Fruit fly (Drosophila melanogaster) whole organism, embryonic: Measurements from ENCODE around the gene Prtl99C.

Experiments
- Asciz ChIP-seq: fragments of 200-800 bp; sonication (Bioruptor generic); optimal IDR thresholded peaks from 2 replicates; lab custom pipeline; 2017; ENCODE audit warnings: missing biosample characterization, mild to moderate bottlenecking, missing genetic modification characterization, missing genetic modification reagents
- Bdp1 ChIP-seq: fragments of 200-800 bp; sonication (Bioruptor generic); optimal IDR thresholded peaks from 3 replicates; lab custom pipeline; 2016; ENCODE audit warnings: missing biosample characterization, missing genetic modification characterization
- CG10366 ChIP-seq: fragments of 200-800 bp; sonication (Bioruptor generic); IDR thresholded peaks from 2 replicates; pipeline ENCODE4 v1.3.6; 2022; ENCODE audit warnings: missing biosample characterization, missing genetic modification characterization
- CG11085 ChIP-seq: fragments of 200-800 bp; sonication (Bioruptor generic); IDR thresholded peaks from 2 replicates; pipeline ENCODE4 v1.3.6; 2022; ENCODE audit warnings: missing biosample characterization, missing genetic modification characterization
- CG11093 ChIP-seq: fragments of 200-800 bp; sonication (Bioruptor generic); IDR thresholded peaks from 3 replicates; pipeline ENCODE4 v1.3.6; 2022; ENCODE audit warnings: missing biosample characterization, missing genetic modification characterization
- CG11247 ChIP-seq: fragments of 200-800 bp; sonication (Bioruptor generic); IDR thresholded peaks from 2 replicates; pipeline ENCODE4 v1.3.6; 2022; ENCODE audit warnings: missing biosample characterization, missing genetic modification characterization
- CG11398 ChIP-seq: fragments of 200-800 bp; sonication (Bioruptor generic); optimal IDR thresholded peaks from 2 replicates; lab custom pipeline; 2016; ENCODE audit warnings: missing biosample characterization, missing genetic modification characterization
- CG12104 ChIP-seq: fragments of 200-800 bp; sonication (Bioruptor generic); optimal IDR thresholded peaks from 3 replicates; lab custom pipeline; 2016; ENCODE audit warnings: missing biosample characterization, missing genetic modification characterization
- CG13287 ChIP-seq: fragments of 200-800 bp; sonication (Bioruptor generic); IDR thresholded peaks from 2 replicates; pipeline ENCODE4 v1.3.6; 2022; ENCODE audit warnings: missing biosample characterization, missing genetic modification characterization; ENCODE audit not compliant: partially characterized antibody
- CG16815 ChIP-seq: fragments of 200-800 bp; sonication (Bioruptor generic); optimal IDR thresholded peaks from 3 replicates; lab custom pipeline; 2017; ENCODE audit warnings: missing biosample characterization, mild to moderate bottlenecking, missing genetic modification characterization
- CG2889 ChIP-seq: fragments of 200-800 bp; sonication (Bioruptor generic); IDR thresholded peaks from 3 replicates; pipeline ENCODE4 v1.3.6; 2022; ENCODE audit warnings: missing biosample characterization, missing genetic modification characterization
- CG30020 ChIP-seq: fragments of 200-800 bp; optimal IDR thresholded peaks from 2 replicates; lab custom pipeline; 2019; ENCODE audit warnings: missing biosample characterization, mild to moderate bottlenecking, missing genetic modification characterization, moderate library complexity
- CG31365 ChIP-seq: fragments of 200-800 bp; sonication (Bioruptor generic); optimal IDR thresholded peaks from 2 replicates; lab custom pipeline; 2018; ENCODE audit warnings: missing biosample characterization, mild to moderate bottlenecking, missing genetic modification characterization
- CG3847 ChIP-seq: fragments of 200-800 bp; sonication (Bioruptor generic); IDR thresholded peaks from 2 replicates; pipeline ENCODE4 v1.3.6; 2022; ENCODE audit warnings: missing biosample characterization, missing genetic modification characterization
- CG4424 ChIP-seq: fragments of 200-800 bp; sonication (Bioruptor generic); optimal IDR thresholded peaks from 3 replicates; lab custom pipeline; 2016; ENCODE audit warnings: missing biosample characterization, missing genetic modification characterization
- CG4854 ChIP-seq: fragments of 200-800 bp; sonication (Bioruptor generic); optimal IDR thresholded peaks from 2 replicates; lab custom pipeline; 2016; ENCODE audit warnings: missing biosample characterization, missing genetic modification characterization, inconsistent platforms
- CG6272 ChIP-seq: fragments of 200-800 bp; sonication (Bioruptor generic); IDR thresholded peaks from 2 replicates; pipeline ENCODE4 v1.3.6; 2022; ENCODE audit warnings: missing biosample characterization, missing genetic modification characterization
- CG8388 ChIP-seq: fragments of 200-800 bp; sonication (Bioruptor generic); optimal IDR thresholded peaks from 2 replicates; lab custom pipeline; 2019; ENCODE audit warnings: missing biosample characterization, mild to moderate bottlenecking, missing genetic modification characterization, moderate library complexity
- CG8924 ChIP-seq: fragments of 200-800 bp; optimal IDR thresholded peaks from 3 replicates; lab custom pipeline; 2019; ENCODE audit warnings: missing biosample characterization, mild to moderate bottlenecking, missing genetic modification characterization, moderate library complexity
- CG9609 ChIP-seq: fragments of 200-800 bp; sonication (Bioruptor generic); optimal IDR thresholded peaks from 3 replicates; lab custom pipeline; 2016; ENCODE audit warnings: missing biosample characterization, missing genetic modification characterization
- Chrac-16 ChIP-seq: fragments of 200-800 bp; sonication (Bioruptor generic); optimal IDR thresholded peaks from 3 replicates; lab custom pipeline; 2016; ENCODE audit warnings: missing biosample characterization, missing genetic modification characterization
- Hand ChIP-seq: fragments of 200-800 bp; sonication (Bioruptor generic); optimal IDR thresholded peaks from 2 replicates; lab custom pipeline; 2017; ENCODE audit warnings: mild to moderate bottlenecking, missing biosample characterization, missing genetic modification reagents, missing genetic modification characterization
- Hr39 ChIP-seq: fragments of >200 bp; optimal IDR thresholded peaks from 2 replicates; lab custom pipeline; 2017
- MBD-R2 ChIP-seq: fragments of 200-800 bp; sonication (Bioruptor generic); IDR thresholded peaks from 2 replicates; pipeline ENCODE4 v1.3.6; 2022; ENCODE audit warnings: missing biosample characterization, missing genetic modification characterization
- Max ChIP-seq: fragments of 200-800 bp; sonication (Bioruptor generic); optimal IDR thresholded peaks from 2 replicates; lab custom pipeline; 2016; ENCODE audit warnings: missing biosample characterization, mild to moderate bottlenecking, missing genetic modification characterization
- Mrtf ChIP-seq: fragments of 200-800 bp; sonication (Bioruptor generic); IDR thresholded peaks from 3 replicates; pipeline ENCODE4 v1.3.6; 2022; ENCODE audit warnings: missing biosample characterization, missing genetic modification characterization
- Neu2 ChIP-seq: fragments of 200-800 bp; sonication (Bioruptor generic); optimal IDR thresholded peaks from 3 replicates; lab custom pipeline; 2016; ENCODE audit warnings: missing biosample characterization, missing genetic modification characterization, borderline replicate concordance
- Stat92E ChIP-seq, 3 experiments: fragments of >200 bp in 2 of 3; fragments of 200-800 bp in 1 of 3; sonication (Bioruptor generic) in 1 of 3; optimal IDR thresholded peaks; 2 replicates each; lab custom pipeline; 2017 to 2019; ENCODE audit warnings: missing biosample characterization in 3 of 3, missing genetic modification characterization in 3 of 3, mild to moderate bottlenecking in 1 of 3, moderate library complexity in 1 of 3
- Xrp1 ChIP-seq: fragments of 200-800 bp; sonication (Bioruptor generic); IDR thresholded peaks from 2 replicates; pipeline ENCODE4 v1.3.6; 2022; ENCODE audit warnings: missing biosample characterization, missing genetic modification characterization
- bab2 ChIP-seq: fragments of 200-800 bp; sonication (Bioruptor generic); optimal IDR thresholded peaks from 2 replicates; lab custom pipeline; 2016; ENCODE audit warnings: missing biosample characterization, missing genetic modification characterization
- crol ChIP-seq: fragments of 200-800 bp; sonication (Bioruptor generic); IDR thresholded peaks from 2 replicates; pipeline ENCODE4 v1.3.6; 2022; ENCODE audit warnings: missing biosample characterization, missing genetic modification characterization
- crp ChIP-seq, 2 experiments: fragments of 200-800 bp; sonication (Bioruptor generic); optimal IDR thresholded peaks; 2 replicates in 1 of 2; 3 replicates in 1 of 2; lab custom pipeline; 2017; ENCODE audit warnings: missing biosample characterization in 2 of 2, missing genetic modification characterization in 2 of 2, mild to moderate bottlenecking in 1 of 2, moderate library complexity in 1 of 2
- dysf ChIP-seq: fragments of 200-800 bp; sonication (Bioruptor generic); IDR thresholded peaks from 3 replicates; pipeline ENCODE4 v1.3.6; 2022; ENCODE audit warnings: missing biosample characterization, missing genetic modification characterization
- fru ChIP-seq: fragments of >200 bp; optimal IDR thresholded peaks from 2 replicates; lab custom pipeline; 2017
- gem ChIP-seq: fragments of 200-800 bp; sonication (Bioruptor generic); optimal IDR thresholded peaks from 2 replicates; lab custom pipeline; 2019; ENCODE audit warnings: missing biosample characterization, mild to moderate bottlenecking, missing genetic modification characterization, moderate library complexity
- gfzf ChIP-seq: fragments of 200-800 bp; sonication (Bioruptor generic); optimal IDR thresholded peaks from 2 replicates; lab custom pipeline; 2016; ENCODE audit warnings: missing biosample characterization, mild to moderate bottlenecking, missing genetic modification characterization, moderate library complexity
- ham ChIP-seq: fragments of 200-800 bp; sonication (Bioruptor generic); IDR thresholded peaks from 2 replicates; pipeline ENCODE4 v1.3.6; 2022; ENCODE audit warnings: missing biosample characterization, missing genetic modification characterization
- klu ChIP-seq: fragments of 200-800 bp; sonication (Bioruptor generic); IDR thresholded peaks from 2 replicates; pipeline ENCODE4 v1.3.6; 2022; ENCODE audit warnings: missing biosample characterization, missing genetic modification characterization
- nerfin-1 ChIP-seq: fragments of 200-800 bp; sonication (Bioruptor generic); optimal IDR thresholded peaks from 3 replicates; lab custom pipeline; 2019; ENCODE audit warnings: missing biosample characterization, mild to moderate bottlenecking, missing genetic modification characterization, moderate library complexity
- odd ChIP-seq: fragments of 200-800 bp; sonication (Bioruptor generic); optimal IDR thresholded peaks from 2 replicates; lab custom pipeline; 2017; ENCODE audit warnings: missing biosample characterization, mild to moderate bottlenecking, missing genetic modification characterization
- pb ChIP-seq: fragments of 200-800 bp; sonication (Bioruptor generic); optimal IDR thresholded peaks from 3 replicates; lab custom pipeline; 2016; ENCODE audit warnings: missing biosample characterization, missing genetic modification characterization
- pita ChIP-seq: fragments of 200-800 bp; sonication (Bioruptor generic); optimal IDR thresholded peaks from 2 replicates; lab custom pipeline; 2017; ENCODE audit warnings: missing biosample characterization, mild to moderate bottlenecking, missing genetic modification characterization
- ranshi ChIP-seq: fragments of 200-800 bp; sonication (Bioruptor generic); IDR thresholded peaks from 2 replicates; pipeline ENCODE4 v1.3.6; 2022; ENCODE audit warnings: missing biosample characterization, missing genetic modification characterization
- run ChIP-seq: fragments of 200-800 bp; sonication (Bioruptor generic); optimal IDR thresholded peaks from 3 replicates; lab custom pipeline; 2018; ENCODE audit warnings: missing biosample characterization, mild to moderate bottlenecking, missing genetic modification characterization
- sens-2 ChIP-seq: fragments of 200-800 bp; sonication (Bioruptor generic); IDR thresholded peaks from 2 replicates; pipeline ENCODE4 v1.3.6; 2022; ENCODE audit warnings: missing biosample characterization, missing genetic modification characterization
- sim ChIP-seq: fragments of 200-800 bp; sonication (Bioruptor generic); IDR thresholded peaks from 2 replicates; pipeline ENCODE4 v1.3.6; 2022; ENCODE audit warnings: missing biosample characterization, missing genetic modification characterization
- slbo ChIP-seq: fragments of 200-800 bp; sonication (Bioruptor generic); IDR thresholded peaks from 2 replicates; pipeline ENCODE4 v1.3.6; 2022; ENCODE audit warnings: missing biosample characterization, missing genetic modification characterization
- slou ChIP-seq: fragments of 200-800 bp; sonication (Bioruptor generic); optimal IDR thresholded peaks from 3 replicates; lab custom pipeline; 2016; ENCODE audit warnings: missing biosample characterization, missing genetic modification characterization
- sug ChIP-seq: fragments of 200-800 bp; optimal IDR thresholded peaks from 2 replicates; lab custom pipeline; 2019; ENCODE audit warnings: missing biosample characterization, mild to moderate bottlenecking, missing genetic modification characterization, moderate library complexity
- usp ChIP-seq: fragments of >200 bp; optimal IDR thresholded peaks from 2 replicates; lab custom pipeline; 2017; ENCODE audit warnings: missing biosample characterization, missing genetic modification characterization
- zfh1 ChIP-seq: fragments of 200-800 bp; sonication (Bioruptor generic); IDR thresholded peaks from 3 replicates; pipeline ENCODE4 v1.3.6; 2022; ENCODE audit warnings: missing biosample characterization, missing genetic modification characterization

Prtl99C gene

DNA sequence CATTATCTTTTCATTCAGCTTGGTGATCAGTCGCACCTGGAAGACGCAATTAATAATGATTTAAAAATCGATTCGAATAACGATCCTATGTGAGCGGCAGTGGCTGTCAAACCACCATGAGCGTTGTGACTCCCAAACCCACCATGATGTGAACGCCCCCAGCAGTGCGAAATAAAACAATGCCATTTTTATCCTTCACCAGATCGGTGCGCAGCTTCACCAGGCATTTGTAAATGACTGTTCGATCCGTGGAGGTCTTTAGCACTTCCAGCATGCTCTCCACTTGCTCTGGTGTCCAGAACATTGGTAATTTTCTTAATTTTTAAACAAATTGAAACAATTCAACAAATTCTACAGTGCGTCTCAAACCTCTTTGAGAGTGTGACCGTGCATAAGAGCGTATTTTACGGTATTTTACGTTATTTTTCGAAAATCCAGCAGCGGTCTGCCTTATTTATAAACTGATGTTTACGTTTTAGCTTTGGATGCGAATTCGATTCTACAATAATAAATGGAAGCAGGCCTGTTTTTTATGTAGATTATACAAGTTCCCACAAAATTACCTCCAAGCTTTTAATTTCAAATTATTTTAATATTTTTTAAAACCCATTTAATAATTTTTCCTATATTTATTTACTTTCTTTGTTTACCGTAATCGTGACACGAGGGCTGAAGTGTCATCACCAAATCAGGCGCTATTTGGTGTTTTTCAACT, 36.6 kb upstream of the Prtl99C start, which contains the start of the genes Rnb and Drice (continued):
- TF ChIP-seq CG16815 (GFP tag; lab: Kevin White, UChicago) = no peak
- TF ChIP-seq CG11085 = no peak
- no peak for TF ChIP-seq CG4854 (GFP tag; lab: Kevin White, UChicago)
- TF ChIP-seq CG8388 (GFP tag; lab: Kevin White, UChicago) = no peak
- no peak for TF ChIP-seq sens-2
- TF ChIP-seq zfh1 = 0 out of 3 replicates have a peak, but pooled peaks have one; percentile 36
- peak; percentile 64 for TF ChIP-seq CG12104 (GFP tag; lab: Kevin White, UChicago)
- TF ChIP-seq ham (GFP tag; lab: Robert Waterston, UW) = no peak
- TF ChIP-seq sug (tag; lab: Kevin White, UChicago) = peak; percentile 97
- TF ChIP-seq klu = no peak
- TF ChIP-seq gem (tag; lab: Kevin White, UChicago) = no peak
- peak in 1 of 3 experiments; percentile 51 for TF ChIP-seq Stat92E (GFP tag; optimal IDR thresholded peaks at IDR 0.05; lab: Kevin White, UChicago)
- TF ChIP-seq odd = no peak
- peak; percentile 12 for TF ChIP-seq Chrac-16
- TF ChIP-seq CG30020 (tag; lab: Kevin White, UChicago) = no peak
- no peak for TF ChIP-seq CG11398 (GFP tag; lab: Kevin White, UChicago)
- no peak for TF ChIP-seq fru
- no peak for TF ChIP-seq Neu2 (GFP tag; lab: Kevin White, UChicago)
- TF ChIP-seq Max (GFP tag; lab: Kevin White, UChicago) = peak; percentile 58
- TF ChIP-seq slou (GFP tag; lab: Kevin White, UChicago) = peak; percentile 11
- TF ChIP-seq CG11093 (GFP tag; lab: Robert Waterston, UW) = no peak
- TF ChIP-seq Hand (GFP tag; lab: Kevin White, UChicago) = no peak
- TF ChIP-seq CG6272 (GFP tag; lab: Robert Waterston, UW) = 0 out of 2 replicates have a peak, but pooled peaks have one; percentile 13
- no peak for TF ChIP-seq Bdp1 (GFP tag; lab: Kevin White, UChicago)
- TF ChIP-seq Xrp1 (GFP tag; lab: Robert Waterston, UW) = 0 out of 2 replicates have a peak, but pooled peaks have one; percentile 50
- TF ChIP-seq CG8924 (tag; lab: Kevin White, UChicago) = peak; percentile 70
- TF ChIP-seq usp (GFP tag; lab: Kevin White, UChicago) = no peak
- TF ChIP-seq Mrtf (GFP tag; lab: Robert Waterston, UW) = no peak
- peak; percentile 54 for TF ChIP-seq MBD-R2 (GFP tag; lab: Robert Waterston, UW)
- no peak for TF ChIP-seq crol (GFP tag; lab: Robert Waterston, UW)
- TF ChIP-seq slbo (GFP tag; lab: Robert Waterston, UW) = peak; percentile 57
- no peak for TF ChIP-seq sim (GFP tag; lab: Robert Waterston, UW)
- TF ChIP-seq pb = no peak
- TF ChIP-seq dysf (GFP tag; lab: Robert Waterston, UW) = peak; percentile 53; the same call in 2 of the 3 replicates
- TF ChIP-seq gfzf (GFP tag; lab: Kevin White, UChicago) = peak; percentile 83
- TF ChIP-seq Hr39 = no peak
- TF ChIP-seq run (tag; lab: Kevin White, UChicago) = no peak
- no peak for TF ChIP-seq nerfin-1 (tag; lab: Kevin White, UChicago)
- peak; percentile 48 for TF ChIP-seq CG4424 (GFP tag; lab: Kevin White, UChicago)
- TF ChIP-seq CG9609 = no peak
- TF ChIP-seq crp (GFP tag; optimal IDR thresholded peaks at IDR 0.05; lab: Kevin White, UChicago) = peak in 1 of 2 experiments; percentile 2
- no peak for TF ChIP-seq CG2889 (GFP tag; lab: Robert Waterston, UW)
- TF ChIP-seq CG31365 (tag; lab: Kevin White, UChicago) = no peak
- peak; percentile 46; the same call in 1 of the 2 replicates for TF ChIP-seq ranshi (GFP tag; lab: Robert Waterston, UW)
- TF ChIP-seq pita (GFP tag; lab: Kevin White, UChicago) = no peak
- TF ChIP-seq CG10366 (GFP tag; lab: Robert Waterston, UW) = peak; percentile 30; the same call in 1 of the 2 replicates
- TF ChIP-seq CG11247 (GFP tag; lab: Robert Waterston, UW) = peak; percentile 49; the same call in 1 of the 2 replicates
- peak; percentile 51 for TF ChIP-seq CG3847 (GFP tag; lab: Robert Waterston, UW)
- TF ChIP-seq bab2 = peak; percentile 18
- TF ChIP-seq Asciz (GFP tag; lab: Kevin White, UChicago) = no peak
- TF ChIP-seq CG13287 (GFP tag; lab: Robert Waterston, UW) = peak; percentile 81
